Fruit fly (Drosophila melanogaster): Measurements from ENCODE around the gene PolZ2.

The PolZ2 gene

DNA sequence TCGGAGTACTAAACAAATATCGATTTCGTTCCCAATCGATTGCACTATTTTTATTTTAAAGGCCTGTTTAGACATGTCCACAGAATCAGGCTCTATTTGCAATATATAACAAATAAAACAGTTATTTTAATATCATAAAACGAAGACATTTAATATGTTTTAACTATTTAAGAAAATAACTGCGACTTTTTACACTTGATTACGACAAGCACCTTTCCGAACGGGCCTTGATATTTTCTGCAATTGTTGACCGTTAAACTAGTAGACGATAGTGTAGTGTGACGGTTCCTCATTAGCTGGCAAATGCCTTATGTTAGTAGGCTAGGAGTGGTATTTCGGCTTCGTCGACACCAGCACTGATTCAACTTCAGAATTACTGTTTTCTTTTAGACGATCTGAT, 20.1 kb upstream of the PolZ2 start, which contains the start of the genes CG2931 and Rheb (continued):
- TF ChIP-seq CG4360 (GFP tag; IDR thresholded peaks at IDR 0.05): no peak
- 0 out of 3 replicates have a peak, but pooled peaks have one; percentile 27 for TF ChIP-seq ci (GFP tag; IDR thresholded peaks at IDR 0.05)
- no peak for TF ChIP-seq CG6854 (GFP tag; optimal IDR thresholded peaks at IDR 0.05)
- TF ChIP-seq nmo (GFP tag; optimal IDR thresholded peaks at IDR 0.05): peak; percentile 84
- peak; percentile 59 for TF ChIP-seq Awh (GFP tag; IDR thresholded peaks at IDR 0.05)
- TF ChIP-seq CG3995 (GFP tag; optimal IDR thresholded peaks at IDR 0.05): peak; percentile 53
- peak; percentile 66 for TF ChIP-seq Max (GFP tag; optimal IDR thresholded peaks at IDR 0.05)
- no peak for TF ChIP-seq CG14965 (GFP tag; optimal IDR thresholded peaks at IDR 0.05; ENCODE audit: borderline replicate concordance)
- TF ChIP-seq Poxn (GFP tag; IDR thresholded peaks at IDR 0.05): no peak
- peak; percentile 51 for TF ChIP-seq Camta (GFP tag; optimal IDR thresholded peaks at IDR 0.05)
- TF ChIP-seq dm (GFP tag; optimal IDR thresholded peaks at IDR 0.05): peak; percentile 16
- peak; percentile 27 for TF ChIP-seq HHEX (GFP tag; optimal IDR thresholded peaks at IDR 0.05)
- TF ChIP-seq sc (optimal IDR thresholded peaks at IDR 0.05): no peak
- TF ChIP-seq sc (GFP tag; optimal IDR thresholded peaks at IDR 0.05): no peak
- TF ChIP-seq CG3838 (GFP tag; optimal IDR thresholded peaks at IDR 0.05): no peak
- TF ChIP-seq NC2α (GFP tag; optimal IDR thresholded peaks at IDR 0.05): no peak
- peak; percentile 79 for TF ChIP-seq Doc3 (GFP tag; IDR thresholded peaks at IDR 0.05; ENCODE audit: partially characterized antibody)
- peak; percentile 73 for TF ChIP-seq hbn (GFP tag; IDR thresholded peaks at IDR 0.05; ENCODE audit: partially characterized antibody)
- peak; percentile 89 for TF ChIP-seq sna (GFP tag; IDR thresholded peaks at IDR 0.05; ENCODE audit: partially characterized antibody)
- peak; percentile 87 for TF ChIP-seq YL-1 (GFP tag; optimal IDR thresholded peaks at IDR 0.05)
- TF ChIP-seq mam (GFP tag; optimal IDR thresholded peaks at IDR 0.05): peak; percentile 55
- TF ChIP-seq CG11696 (GFP tag; IDR thresholded peaks at IDR 0.05): no peak
- no peak for TF ChIP-seq CG2202 (tag; optimal IDR thresholded peaks at IDR 0.05)
- no peak for TF ChIP-seq Nf-YA (GFP tag; IDR thresholded peaks at IDR 0.05)
- TF ChIP-seq CG17361 (GFP tag; IDR thresholded peaks at IDR 0.05): peak; percentile 65; the same call in 1 of the 3 replicates
- TF ChIP-seq ERR (GFP tag; optimal IDR thresholded peaks at IDR 0.05): peak; percentile 24
- peak; percentile 65 for TF ChIP-seq Hsf (GFP tag; optimal IDR thresholded peaks at IDR 0.05)
- peak; percentile 14 for TF ChIP-seq psq (GFP tag; optimal IDR thresholded peaks at IDR 0.05)

DNA sequence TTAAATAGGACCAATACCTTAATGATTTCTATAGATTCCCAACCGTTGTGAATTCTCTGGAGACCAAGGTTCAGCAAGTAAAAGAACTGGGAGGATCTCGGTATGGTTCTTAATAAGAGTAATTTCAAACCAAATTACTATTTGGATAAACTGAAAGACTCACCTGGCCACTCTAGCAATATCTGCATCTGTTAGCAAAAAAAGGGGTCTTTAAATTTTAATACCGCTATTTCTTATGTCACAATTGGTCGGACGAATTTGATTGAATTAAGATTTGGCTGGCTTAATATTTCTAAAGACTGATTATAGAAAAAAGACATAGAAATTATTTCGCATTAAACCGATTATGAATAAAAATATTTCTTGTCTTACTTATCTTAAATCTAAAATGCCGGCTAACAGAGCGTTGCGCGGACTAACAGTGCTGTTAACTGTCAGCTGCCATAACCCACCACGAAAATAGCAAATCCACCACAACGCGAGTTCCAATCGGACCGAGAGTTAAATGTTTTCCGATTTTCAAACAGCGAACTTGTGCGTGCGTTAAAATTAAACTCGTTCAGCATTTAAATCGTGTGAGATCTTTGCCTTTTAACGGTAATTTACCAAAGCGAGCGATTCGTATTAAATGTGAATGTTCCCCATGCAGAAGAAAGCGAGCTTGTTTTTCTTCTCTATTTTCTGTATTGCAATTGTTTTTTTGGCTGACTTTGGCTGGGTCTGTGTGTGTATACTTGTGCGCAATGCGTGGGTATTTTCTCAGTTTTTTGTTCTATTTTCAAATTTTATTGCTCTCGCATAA, 17.8 kb upstream of the PolZ2 start, which contains the start of gene CRMP:
Gene CRMP (plus strand): TSS at position 474 of the 802 bp plus-strand sequence.
- TF ChIP-seq Doc3 (GFP tag; IDR thresholded peaks at IDR 0.05; ENCODE audit: partially characterized antibody): peak; percentile 43; the same call in 1 of the 3 replicates
- no peak for TF ChIP-seq CG12744 (GFP tag; optimal IDR thresholded peaks at IDR 0.05)
- TF ChIP-seq stwl (tag; optimal IDR thresholded peaks at IDR 0.05): peak; percentile 99
- no peak for TF ChIP-seq sisA (GFP tag; IDR thresholded peaks at IDR 0.05)
- peak; percentile 59 for TF ChIP-seq CG13287 (GFP tag; IDR thresholded peaks at IDR 0.05; ENCODE audit: partially characterized antibody)
- peak in 1 of 2 experiments; percentile 61 for TF ChIP-seq Pdp1 (GFP tag; optimal IDR thresholded peaks at IDR 0.05)
- TF ChIP-seq chn (GFP tag; optimal IDR thresholded peaks at IDR 0.05): no peak
- TF ChIP-seq CG3995 (GFP tag; optimal IDR thresholded peaks at IDR 0.05): no peak
- TF ChIP-seq Myb (GFP tag; optimal IDR thresholded peaks at IDR 0.05): peak; percentile 60
- TF ChIP-seq CG7372 (GFP tag; IDR thresholded peaks at IDR 0.05): no peak
- no peak for TF ChIP-seq zf30C (GFP tag; optimal IDR thresholded peaks at IDR 0.05)
- no peak for TF ChIP-seq Tbp (GFP tag; optimal IDR thresholded peaks at IDR 0.05)
- peak; percentile 62 for TF ChIP-seq sqz (GFP tag; optimal IDR thresholded peaks at IDR 0.05)
- peak; percentile 65 for TF ChIP-seq gfzf (GFP tag; optimal IDR thresholded peaks at IDR 0.05)
- no peak for TF ChIP-seq Ptx1 (GFP tag; IDR thresholded peaks at IDR 0.05)
- peak; percentile 4 for TF ChIP-seq Asciz (GFP tag; optimal IDR thresholded peaks at IDR 0.05)
- no peak for TF ChIP-seq Optix (GFP tag; IDR thresholded peaks at IDR 0.05)
- no peak for TF ChIP-seq p53 (GFP tag; optimal IDR thresholded peaks at IDR 0.05)
- TF ChIP-seq CG6272 (GFP tag; IDR thresholded peaks at IDR 0.05): no peak
- TF ChIP-seq CG4707 (GFP tag; optimal IDR thresholded peaks at IDR 0.05): no peak
- peak; percentile 92 for TF ChIP-seq grn (GFP tag; optimal IDR thresholded peaks at IDR 0.05)
- TF ChIP-seq CG33557 (GFP tag; optimal IDR thresholded peaks at IDR 0.05): peak; percentile 24
- no peak for TF ChIP-seq CG1233 (GFP tag; optimal IDR thresholded peaks at IDR 0.05)
- TF ChIP-seq CG14860 (GFP tag; IDR thresholded peaks at IDR 0.05; ENCODE audit: partially characterized antibody): no peak
- peak; percentile 54 for TF ChIP-seq hbn (GFP tag; IDR thresholded peaks at IDR 0.05; ENCODE audit: partially characterized antibody)

Measured in whole organism, embryonic.